Worm (Caenorhabditis elegans) whole organism, young adult: ENCODE measurements around the gene srz-83.

Source experiments
- B0336.3 ChIP-seq: fragments of 200-800 bp; sonication (Bioruptor generic); IDR thresholded peaks from 2 replicates; pipeline ENCODE4 v1.3.6; 2022; ENCODE audit warnings: missing genetic modification characterization, missing compliant biosample characterization
- C06A6.2 ChIP-seq: fragments of 200-800 bp; sonication (Bioruptor generic); conservative IDR thresholded peaks from 2 replicates; pipeline ENCODE4 v1.3.6; 2022; ENCODE audit warnings: missing genetic modification characterization, missing compliant biosample characterization
- F23B12.7 ChIP-seq: sonication (generic microtip); optimal IDR thresholded peaks from 2 replicates; lab custom pipeline; 2017; ENCODE audit warnings: missing genetic modification characterization, mild to moderate bottlenecking, missing compliant biosample characterization, antibody characterized with exemption, moderate library complexity; ENCODE audit not compliant: insufficient read depth
- F39B2.1 ChIP-seq: fragments of 200-800 bp; sonication (Bioruptor generic); IDR thresholded peaks from 2 replicates; pipeline ENCODE4 v1.3.6; 2022; ENCODE audit warnings: missing genetic modification reagents, missing genetic modification characterization, missing compliant biosample characterization
- F52B5.7 ChIP-seq: sonication (generic microtip); optimal IDR thresholded peaks from 2 replicates; lab custom pipeline; 2016; ENCODE audit warnings: mild to moderate bottlenecking, missing genetic modification characterization, missing compliant biosample characterization
- F57A8.1 ChIP-seq: fragments of 200-800 bp; sonication (Bioruptor generic); optimal IDR thresholded peaks from 2 replicates; lab custom pipeline; 2018; ENCODE audit warnings: mild to moderate bottlenecking, missing genetic modification characterization, moderate library complexity, missing compliant biosample characterization
- K11D2.4 ChIP-seq: fragments of 200-800 bp; sonication (Bioruptor generic); IDR thresholded peaks from 2 replicates; pipeline ENCODE4 v1.3.6; 2022; ENCODE audit warnings: missing genetic modification reagents, missing genetic modification characterization, missing compliant biosample characterization
- Y53F4B.3 ChIP-seq: fragments of 200-800 bp; sonication (Bioruptor generic); IDR thresholded peaks from 2 replicates; pipeline ENCODE4 v1.3.6; 2022; ENCODE audit warnings: missing genetic modification reagents, missing genetic modification characterization, missing compliant biosample characterization
- Y53G8AR.9 ChIP-seq: fragments of 200-800 bp; sonication (Bioruptor generic); conservative IDR thresholded peaks from 2 replicates; pipeline ENCODE4 v1.3.6; 2022; ENCODE audit warnings: missing genetic modification reagents, missing genetic modification characterization, missing compliant biosample characterization
- Y67H2A.10 ChIP-seq: fragments of 200-800 bp; sonication (Bioruptor generic); conservative IDR thresholded peaks from 2 replicates; pipeline ENCODE4 v1.3.6; 2022; ENCODE audit warnings: missing genetic modification reagents, missing genetic modification characterization, missing compliant biosample characterization
- Y79H2A.3 ChIP-seq: fragments of 200-800 bp; sonication (Bioruptor generic); conservative IDR thresholded peaks from 2 replicates; pipeline ENCODE4 v1.3.6; 2022; ENCODE audit warnings: missing genetic modification reagents, missing genetic modification characterization, missing compliant biosample characterization
- aptf-2 ChIP-seq: fragments of 200-800 bp; sonication (Bioruptor generic); conservative IDR thresholded peaks from 2 replicates; pipeline ENCODE4 v1.3.6; 2022; ENCODE audit warnings: missing genetic modification reagents, missing genetic modification characterization, missing compliant biosample characterization
- atf-7 ChIP-seq: sonication (generic microtip); optimal IDR thresholded peaks from 2 replicates; lab custom pipeline; 2017; ENCODE audit warnings: mild to moderate bottlenecking, missing genetic modification characterization, missing compliant biosample characterization
- cebp-1 ChIP-seq, 2 experiments: fragments of 200-800 bp in 1 of 2; sonication (Bioruptor generic) in 1 of 2; sonication (generic microtip) in 1 of 2; IDR thresholded peaks in 1 of 2; optimal IDR thresholded peaks in 1 of 2; 2 replicates each; pipeline versions ENCODE4 v1.3.6 to Lab custom; 2017 to 2022; ENCODE audit warnings: missing compliant biosample characterization in 2 of 2, missing genetic modification characterization in 2 of 2, mild to moderate bottlenecking in 1 of 2, missing genetic modification reagents in 1 of 2, moderate library complexity in 1 of 2
- ceh-58 ChIP-seq: fragments of 200-800 bp; sonication (Bioruptor generic); IDR thresholded peaks from 2 replicates; pipeline ENCODE4 v1.3.6; 2022; ENCODE audit warnings: missing genetic modification characterization, missing compliant biosample characterization
- chd-7 ChIP-seq: sonication (generic microtip); optimal IDR thresholded peaks from 2 replicates; lab custom pipeline; 2016; ENCODE audit warnings: mild to moderate bottlenecking, missing genetic modification characterization, moderate library complexity, missing compliant biosample characterization
- ekl-4 ChIP-seq: fragments of 200-800 bp; sonication (Bioruptor generic); IDR thresholded peaks from 2 replicates; pipeline ENCODE4 v1.3.6; 2022; ENCODE audit warnings: missing genetic modification reagents, missing genetic modification characterization, missing compliant biosample characterization
- ets-4 ChIP-seq: fragments of 200-800 bp; sonication (Bioruptor generic); optimal IDR thresholded peaks from 2 replicates; lab custom pipeline; 2018; ENCODE audit warnings: mild to moderate bottlenecking, missing genetic modification characterization, missing compliant biosample characterization
- him-1 ChIP-seq: sonication (generic microtip); optimal IDR thresholded peaks from 2 replicates; lab custom pipeline; 2016; ENCODE audit warnings: missing genotype, missing genetic modification reagents, missing genetic modification characterization, missing compliant biosample characterization
- hlh-12 ChIP-seq: sonication (generic microtip); optimal IDR thresholded peaks from 2 replicates; lab custom pipeline; 2016; ENCODE audit warnings: missing genetic modification characterization, missing compliant biosample characterization
- hlh-26 ChIP-seq: fragments of 200-800 bp; sonication (Bioruptor generic); conservative IDR thresholded peaks from 2 replicates; pipeline ENCODE4 v1.3.6; 2022; ENCODE audit warnings: missing genetic modification reagents, missing genetic modification characterization, missing compliant biosample characterization
- hrde-1 ChIP-seq: sonication (generic microtip); optimal IDR thresholded peaks from 2 replicates; lab custom pipeline; 2016; ENCODE audit warnings: missing genetic modification characterization, mild to moderate bottlenecking, missing compliant biosample characterization, moderate library complexity, missing genotype, missing genetic modification reagents, borderline replicate concordance
- lin-26 ChIP-seq: fragments of 200-800 bp; sonication (Bioruptor generic); IDR thresholded peaks from 2 replicates; pipeline ENCODE4 v1.3.6; 2022; ENCODE audit warnings: missing genetic modification reagents, missing genetic modification characterization, missing compliant biosample characterization
- lin-54 ChIP-seq: fragments of 200-800 bp; sonication (Bioruptor generic); optimal IDR thresholded peaks from 2 replicates; lab custom pipeline; 2018; ENCODE audit warnings: mild to moderate bottlenecking, missing genetic modification characterization, missing compliant biosample characterization
- madf-10 ChIP-seq: sonication (generic microtip); optimal IDR thresholded peaks from 2 replicates; lab custom pipeline; 2016; ENCODE audit warnings: mild to moderate bottlenecking, missing genetic modification characterization, missing compliant biosample characterization
- madf-6 ChIP-seq: fragments of 200-800 bp; sonication (Bioruptor generic); IDR thresholded peaks from 2 replicates; pipeline ENCODE4 v1.3.6; 2022; ENCODE audit warnings: missing genetic modification reagents, missing genetic modification characterization, missing compliant biosample characterization
- mel-28 ChIP-seq: sonication (generic microtip); optimal IDR thresholded peaks from 2 replicates; lab custom pipeline; 2016; ENCODE audit warnings: borderline replicate concordance, mild to moderate bottlenecking, missing genetic modification characterization, missing compliant biosample characterization
- mxl-1 ChIP-seq: sonication (generic microtip); optimal IDR thresholded peaks from 2 replicates; lab custom pipeline; 2016; ENCODE audit warnings: missing genetic modification characterization, missing compliant biosample characterization
- nfyb-1 ChIP-seq: fragments of 200-800 bp; sonication (Bioruptor generic); IDR thresholded peaks from 2 replicates; pipeline ENCODE4 v1.3.6; 2022; ENCODE audit warnings: missing genetic modification reagents, missing genetic modification characterization, missing compliant biosample characterization
- rcor-1 ChIP-seq: fragments of 200-800 bp; sonication (Bioruptor generic); IDR thresholded peaks from 2 replicates; pipeline ENCODE4 v1.3.6; 2022; ENCODE audit warnings: missing genetic modification reagents, missing genetic modification characterization, missing compliant biosample characterization
- snpc-1.1 ChIP-seq: sonication (generic microtip); optimal IDR thresholded peaks from 2 replicates; lab custom pipeline; 2017; ENCODE audit warnings: missing genetic modification characterization, mild to moderate bottlenecking, missing compliant biosample characterization, antibody characterized with exemption, moderate library complexity, missing genotype, missing genetic modification reagents; ENCODE audit not compliant: insufficient read depth
- snpc-3.4 ChIP-seq: sonication (generic microtip); optimal IDR thresholded peaks from 2 replicates; lab custom pipeline; 2017; ENCODE audit warnings: missing genetic modification characterization, mild to moderate bottlenecking, missing compliant biosample characterization, antibody characterized with exemption, moderate library complexity, missing genotype, missing genetic modification reagents
- somi-1 ChIP-seq: fragments of 200-800 bp; sonication (Bioruptor generic); optimal IDR thresholded peaks from 2 replicates; lab custom pipeline; 2018; ENCODE audit warnings: mild to moderate bottlenecking, missing genetic modification characterization, missing compliant biosample characterization
- tlf-1 ChIP-seq: fragments of 200-800 bp; sonication (Bioruptor generic); optimal IDR thresholded peaks from 2 replicates; lab custom pipeline; 2018; ENCODE audit warnings: mild to moderate bottlenecking, missing genetic modification characterization, missing compliant biosample characterization
- unc-130 ChIP-seq: sonication (generic microtip); optimal IDR thresholded peaks from 2 replicates; lab custom pipeline; 2016; ENCODE audit warnings: missing genetic modification reagents, missing genetic modification characterization, missing compliant biosample characterization
- unc-62 ChIP-seq: fragments of 150-350 bp; optimal IDR thresholded peaks from 2 replicates; lab custom pipeline; 2014; ENCODE audit warnings: missing biosample characterization, missing genetic modification reagents, missing genetic modification characterization
- zfh-2 ChIP-seq: fragments of 200-800 bp; sonication (Bioruptor generic); conservative IDR thresholded peaks from 2 replicates; pipeline ENCODE4 v1.3.6; 2022; ENCODE audit warnings: missing genetic modification reagents, missing genetic modification characterization, missing compliant biosample characterization
- ztf-25 ChIP-seq: fragments of 200-800 bp; sonication (Bioruptor generic); IDR thresholded peaks from 2 replicates; pipeline ENCODE4 v1.3.6; 2022; ENCODE audit warnings: missing genetic modification reagents, missing genetic modification characterization, missing compliant biosample characterization
- ztf-28 ChIP-seq: fragments of 200-800 bp; sonication (Bioruptor generic); IDR thresholded peaks from 2 replicates; pipeline ENCODE4 v1.3.6; 2022; ENCODE audit warnings: missing genetic modification reagents, missing genetic modification characterization, missing compliant biosample characterization

srz-83 gene

DNA sequence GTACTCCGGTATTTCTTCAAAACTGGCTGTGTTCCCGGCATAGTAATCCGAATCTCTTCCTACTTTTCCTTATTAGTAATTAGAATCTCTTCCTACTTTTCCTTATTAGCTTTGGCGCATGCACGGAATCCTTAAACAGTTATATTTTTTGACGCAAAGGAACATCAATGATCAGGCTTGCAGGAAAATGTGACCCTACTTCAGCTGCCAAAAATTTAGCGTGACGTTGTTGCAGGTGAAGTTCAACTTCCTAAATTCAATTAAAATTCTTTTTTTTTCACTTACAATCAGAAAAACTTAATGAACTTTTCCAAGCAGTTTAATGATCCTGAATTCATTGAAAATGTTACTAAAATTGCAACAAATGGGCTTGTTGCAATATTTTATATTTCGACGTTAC, 10.9 kb upstream of the srz-83 start, which contains the start of gene srz-79:
TSS of gene srz-79 (plus strand) at position 301 of the 400 bp plus-strand sequence.
- no peak for TF ChIP-seq snpc-1.1 (tag; lab: Kevin White, UChicago)
- no peak for TF ChIP-seq B0336.3 (GFP tag; lab: Robert Waterston, UW)
- TF ChIP-seq snpc-3.4 (tag; lab: Kevin White, UChicago) = no peak
- no peak for TF ChIP-seq ekl-4

DNA sequence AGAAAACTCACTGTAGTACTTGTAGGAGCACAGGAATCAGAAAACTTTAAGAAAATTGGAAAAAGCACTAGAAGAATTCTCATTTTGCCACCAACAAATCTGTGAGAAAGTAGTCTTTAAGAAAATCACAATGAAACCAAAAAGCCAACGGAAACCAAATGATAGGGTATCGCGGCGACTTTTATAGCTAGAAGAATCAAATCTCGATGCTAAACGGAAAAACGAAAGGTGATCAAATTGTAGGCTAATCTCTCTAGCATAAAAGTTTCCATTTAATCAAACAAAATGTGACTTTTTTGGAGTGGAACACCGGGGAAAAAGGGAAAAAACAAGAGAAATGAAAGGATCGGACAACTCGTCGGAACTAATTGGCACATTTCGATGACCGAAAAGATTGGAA, 7.9 kb upstream of the srz-83 start, which contains the start of gene C09G12.17:
TSS of gene C09G12.17 (minus strand) at position 101 of the 400 bp plus-strand sequence.
- no peak for TF ChIP-seq hlh-12 (tag; lab: Kevin White, UChicago)

DNA sequence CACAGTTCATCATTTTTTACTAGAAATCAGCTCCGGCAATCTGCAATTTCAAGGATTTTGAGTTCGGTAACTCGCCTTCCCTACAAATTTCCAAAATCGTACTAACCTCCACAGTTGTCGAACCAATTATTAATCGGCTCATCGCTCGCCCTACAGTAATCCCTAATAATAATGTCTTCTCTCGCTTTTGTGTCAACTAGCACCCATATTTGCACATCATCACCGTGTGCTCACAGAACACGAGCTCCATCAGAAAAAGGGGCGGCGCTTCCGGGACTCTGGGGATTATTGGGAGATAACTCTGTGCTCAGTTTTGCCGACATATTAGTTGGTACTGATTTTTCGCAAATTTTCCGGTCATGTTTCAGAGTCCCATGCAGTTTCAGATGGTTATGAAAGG, 6.3 kb upstream of the srz-83 start, which contains the start of gene ceh-53:
TSS of gene ceh-53 (plus strand) at position 301 of the 400 bp plus-strand sequence.
- no peak for TF ChIP-seq zfh-2 (GFP tag; lab: Robert Waterston, UW)
- no peak for TF ChIP-seq aptf-2
- TF ChIP-seq ets-4 = no peak
- no peak for TF ChIP-seq hlh-12 (tag; lab: Kevin White, UChicago)
- no peak for TF ChIP-seq Y53F4B.3 (GFP tag; lab: Robert Waterston, UW)
- TF ChIP-seq madf-6 (GFP tag; lab: Robert Waterston, UW) = no peak
- no peak for TF ChIP-seq hlh-26
- TF ChIP-seq lin-26 (GFP tag; lab: Robert Waterston, UW) = no peak
- TF ChIP-seq F52B5.7 (tag; lab: Kevin White, UChicago) = no peak
- TF ChIP-seq unc-62 (GFP tag; lab: Kevin White, UChicago) = no peak
- no peak for TF ChIP-seq F57A8.1 (GFP tag; lab: Kevin White, UChicago)
- TF ChIP-seq madf-10 (tag; lab: Kevin White, UChicago) = no peak
- TF ChIP-seq unc-130 (GFP tag; lab: Kevin White, UChicago) = no peak

DNA sequence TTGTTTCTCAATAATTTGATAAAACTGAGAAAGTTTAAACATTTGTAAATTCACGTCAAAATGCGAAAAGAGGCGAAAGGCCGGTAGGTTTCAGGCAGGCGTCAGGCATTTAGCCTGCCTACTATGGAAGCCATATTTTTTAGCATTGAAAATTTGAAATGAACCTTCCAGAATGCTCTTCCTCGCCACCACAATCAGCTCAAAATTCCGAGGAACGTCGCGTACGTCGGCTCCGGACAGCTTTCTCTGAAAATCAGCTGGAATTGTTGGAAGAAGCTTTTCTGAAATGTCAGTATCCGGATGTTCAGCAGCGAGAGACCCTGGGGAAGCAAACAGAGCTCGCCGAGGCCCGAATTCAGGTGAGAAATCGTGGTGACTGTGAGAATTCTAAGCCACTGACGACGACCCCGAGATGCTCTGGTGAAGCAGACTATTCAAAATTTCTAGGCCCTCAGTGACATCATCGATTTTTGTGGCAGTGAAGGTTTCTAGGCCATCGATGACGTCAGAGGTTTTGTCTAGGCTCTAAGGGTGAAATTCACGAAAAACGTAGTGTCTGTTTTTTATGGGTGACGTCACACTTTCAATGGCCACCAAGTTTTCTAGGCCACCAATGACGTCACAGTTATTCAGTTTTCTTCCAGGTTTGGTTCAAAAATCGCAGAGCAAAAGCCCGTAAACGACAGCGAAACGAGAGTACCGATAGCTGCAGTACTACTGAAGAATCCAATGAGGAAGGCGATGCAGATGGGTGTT, 2.1 kb upstream of the srz-83 start:
- no peak for TF ChIP-seq mxl-1
- no peak for TF ChIP-seq C06A6.2 (GFP tag; lab: Robert Waterston, UW)
- 0 out of 2 replicates have a peak, but pooled peaks have one; percentile 35 for TF ChIP-seq ceh-58
- TF ChIP-seq him-1 (tag; lab: Kevin White, UChicago) = no peak
- no peak for TF ChIP-seq Y53G8AR.9 (GFP tag; lab: Robert Waterston, UW)
- TF ChIP-seq Y79H2A.3 = no peak
- peak; percentile 47; the same call in 1 of the 2 replicates for TF ChIP-seq zfh-2 (GFP tag; lab: Robert Waterston, UW)
- TF ChIP-seq nfyb-1 (GFP tag; lab: Robert Waterston, UW) = no peak

DNA sequence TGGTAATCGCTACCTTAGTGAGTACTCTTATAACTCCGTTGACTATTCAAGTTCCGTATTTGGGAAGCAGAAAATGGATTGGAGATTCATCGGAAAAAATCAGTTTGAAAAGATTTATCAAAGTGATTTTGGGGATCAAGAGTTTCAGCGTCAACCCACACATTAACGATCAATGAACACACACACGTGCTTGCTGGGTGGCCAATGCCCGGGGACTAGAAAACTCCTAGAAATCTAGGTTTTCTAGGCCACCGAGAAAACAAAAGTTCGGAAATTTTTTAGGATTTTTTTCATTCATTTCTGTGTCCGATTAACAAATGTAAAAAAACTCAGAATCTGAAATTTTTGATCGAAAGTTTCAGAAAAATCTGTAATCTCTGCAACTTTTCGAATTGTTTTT, 1.7 kb downstream of the srz-83 start:
- TF ChIP-seq B0336.3 (GFP tag; lab: Robert Waterston, UW) (peak; percentile 57), F23B12.7 (tag; lab: Kevin White, UChicago) (no peak), tlf-1 (GFP tag; lab: Kevin White, UChicago) (no peak), hlh-12 (tag; lab: Kevin White, UChicago) (no peak), mel-28 (tag; lab: Kevin White, UChicago) (no peak), ztf-25 (GFP tag; lab: Robert Waterston, UW) (no peak), somi-1 (GFP tag; lab: Kevin White, UChicago) (no peak), Y67H2A.10 (GFP tag; lab: Robert Waterston, UW) (no peak), atf-7 (tag; lab: Kevin White, UChicago) (peak; percentile 32), hrde-1 (tag; lab: Kevin White, UChicago) (peak; percentile 24), ztf-28 (no peak), K11D2.4 (no peak), chd-7 (tag; lab: Kevin White, UChicago) (peak; percentile 30), cebp-1 (GFP tag; IDR thresholded peaks at IDR 0.05; lab: Robert Waterston, UW) (no peak), cebp-1 (tag; optimal IDR thresholded peaks at IDR 0.05; lab: Kevin White, UChicago) (peak; percentile 5), lin-54 (GFP tag; lab: Kevin White, UChicago) (no peak), aptf-2 (no peak), Y79H2A.3 (no peak), rcor-1 (GFP tag; lab: Robert Waterston, UW) (0 out of 2 replicates have a peak, but pooled peaks have one; percentile 6), F39B2.1 (GFP tag; lab: Robert Waterston, UW) (no peak)
